Worm (Caenorhabditis elegans) whole organism, early embryonic: ENCODE measurements around the gene rpoa-1.

Source experiments
- F13C5.2 ChIP-seq: sonication (generic microtip); optimal IDR thresholded peaks from 2 replicates; lab custom pipeline; 2017; ENCODE audit warnings: mild to moderate bottlenecking, missing genetic modification characterization, inconsistent platforms, missing compliant biosample characterization
- aly-1 ChIP-seq: sonication (generic microtip); optimal IDR thresholded peaks from 2 replicates; lab custom pipeline; 2016; ENCODE audit warnings: missing genetic modification characterization, missing compliant biosample characterization
- ama-1 ChIP-seq: fragments of 150-350 bp; optimal IDR thresholded peaks from 2 replicates; lab custom pipeline; 2014
- ceh-13 ChIP-seq: fragments of 200-800 bp; sonication (Bioruptor generic); optimal IDR thresholded peaks from 2 replicates; lab custom pipeline; 2018; ENCODE audit warnings: mild to moderate bottlenecking, missing genetic modification characterization, missing compliant biosample characterization
- ceh-36 ChIP-seq: sonication (generic microtip); optimal IDR thresholded peaks from 2 replicates; lab custom pipeline; 2016; ENCODE audit warnings: missing genetic modification characterization, inconsistent platforms, missing compliant biosample characterization
- flt-1 ChIP-seq: fragments of 200-800 bp; sonication (Bioruptor generic); IDR thresholded peaks from 2 replicates; pipeline ENCODE4 v1.3.6; 2022; ENCODE audit warnings: missing genetic modification characterization, missing compliant biosample characterization
- hnd-1 ChIP-seq: sonication (generic microtip); optimal IDR thresholded peaks from 2 replicates; lab custom pipeline; 2016; ENCODE audit warnings: missing genetic modification characterization, missing compliant biosample characterization
- scrt-1 ChIP-seq: fragments of 200-800 bp; sonication (Bioruptor generic); IDR thresholded peaks from 2 replicates; pipeline ENCODE4 v1.3.6; 2022; ENCODE audit warnings: missing genetic modification characterization, missing compliant biosample characterization
- sea-1 ChIP-seq: fragments of 200-800 bp; sonication (Bioruptor generic); conservative IDR thresholded peaks from 2 replicates; pipeline ENCODE4 v1.3.6; 2022; ENCODE audit warnings: missing genetic modification characterization, missing compliant biosample characterization
- tbx-11 ChIP-seq: fragments of 200-800 bp; sonication (Bioruptor generic); IDR thresholded peaks from 2 replicates; pipeline ENCODE4 v1.3.6; 2022; ENCODE audit warnings: missing genetic modification characterization, missing compliant biosample characterization
- tbx-37 ChIP-seq: fragments of 200-800 bp; sonication (Bioruptor generic); conservative IDR thresholded peaks from 2 replicates; pipeline ENCODE4 v1.3.6; 2022; ENCODE audit warnings: missing genetic modification reagents, missing genetic modification characterization, missing compliant biosample characterization

DNA sequence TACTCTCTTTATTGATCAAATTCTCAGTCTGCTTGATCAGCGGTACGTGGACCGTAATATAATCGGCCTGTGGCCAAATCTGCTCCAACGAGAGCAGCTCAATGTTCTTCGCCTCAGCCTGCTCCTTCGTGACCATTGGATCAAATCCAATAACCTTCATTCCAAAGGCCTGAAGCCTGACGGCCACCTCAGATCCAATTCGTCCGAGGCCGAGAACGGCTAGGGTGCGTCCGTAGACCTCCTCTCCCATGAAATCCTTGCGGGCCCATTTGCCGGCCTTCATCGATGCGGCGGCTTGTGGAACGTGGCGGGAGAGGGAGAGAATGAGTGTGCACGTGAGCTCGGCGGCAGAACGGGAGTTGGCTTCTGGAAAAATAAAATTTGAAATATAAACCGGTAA lies 57.1 kb downstream of the rpoa-1 start:
- TF ChIP-seq scrt-1 (GFP tag; lab: Robert Waterston, UW) (no peak), ama-1 (no peak), F13C5.2 (tag; lab: Kevin White, UChicago) (no peak), tbx-11 (no peak), ceh-13 (no peak), ceh-36 (no peak), flt-1 (GFP tag; lab: Robert Waterston, UW) (no peak), hnd-1 (tag; lab: Kevin White, UChicago) (no peak), sea-1 (GFP tag; lab: Robert Waterston, UW) (no peak), aly-1 (tag; lab: Kevin White, UChicago) (peak; percentile 23), tbx-37 (GFP tag; lab: Robert Waterston, UW) (no peak)
